Fruit fly (Drosophila melanogaster): Measurements from ENCODE around the gene NHP2.

Gene NHP2

dm6 chr3L:14781082-14781862, 20.7 kb downstream of the NHP2 start (continued):
- TF ChIP-seq grau (tag; optimal IDR thresholded peaks at IDR 0.05): peak; percentile 65
- TF ChIP-seq sob (GFP tag; IDR thresholded peaks at IDR 0.05): peak; percentile 38; the same call in 1 of the 2 replicates
- peak; percentile 62 for TF ChIP-seq CG18619 (GFP tag; optimal IDR thresholded peaks at IDR 0.05)
- TF ChIP-seq CG3995 (GFP tag; optimal IDR thresholded peaks at IDR 0.05): no peak
- no peak for TF ChIP-seq ab (GFP tag; optimal IDR thresholded peaks at IDR 0.05)
- TF ChIP-seq CG42726 (GFP tag; IDR thresholded peaks at IDR 0.05; ENCODE audit: partially characterized antibody): no peak
- TF ChIP-seq pho (GFP tag; optimal IDR thresholded peaks at IDR 0.05): peak; percentile 73
- no peak for TF ChIP-seq CG43689 (GFP tag; IDR thresholded peaks at IDR 0.05)
- TF ChIP-seq CG8944 (GFP tag; optimal IDR thresholded peaks at IDR 0.05): peak; percentile 4
- no peak for TF ChIP-seq vfl (GFP tag; optimal IDR thresholded peaks at IDR 0.05)
- TF ChIP-seq phol (tag; optimal IDR thresholded peaks at IDR 0.05): peak; percentile 81
- 0 out of 2 replicates have a peak, but pooled peaks have one; percentile 37 for TF ChIP-seq wor (GFP tag; IDR thresholded peaks at IDR 0.05)
- TF ChIP-seq Mrtf (GFP tag; IDR thresholded peaks at IDR 0.05): 0 out of 3 replicates have a peak, but pooled peaks have one; percentile 23
- TF ChIP-seq MTF-1 (GFP tag; optimal IDR thresholded peaks at IDR 0.05; ENCODE audit: borderline replicate concordance): peak; percentile 55
- TF ChIP-seq CG10209 (GFP tag; optimal IDR thresholded peaks at IDR 0.05): peak; percentile 76
- TF ChIP-seq CG17359 (tag; optimal IDR thresholded peaks at IDR 0.05): peak; percentile 69
- TF ChIP-seq nerfin-1 (tag; optimal IDR thresholded peaks at IDR 0.05): peak; percentile 88
- peak; percentile 80 for TF ChIP-seq CG9876 (GFP tag; optimal IDR thresholded peaks at IDR 0.05)
- TF ChIP-seq ato (GFP tag; IDR thresholded peaks at IDR 0.05; ENCODE audit: partially characterized antibody): no peak
- TF ChIP-seq D19A (tag; optimal IDR thresholded peaks at IDR 0.05): peak; percentile 60
- no peak for TF ChIP-seq mld (GFP tag; IDR thresholded peaks at IDR 0.05; ENCODE audit: partially characterized antibody)
- TF ChIP-seq slp2 (GFP tag; optimal IDR thresholded peaks at IDR 0.05): no peak
- TF ChIP-seq tgo (GFP tag; IDR thresholded peaks at IDR 0.05): peak; percentile 26; the same call in 2 of the 3 replicates
- peak; percentile 61 for TF ChIP-seq nau (GFP tag; optimal IDR thresholded peaks at IDR 0.05)
- TF ChIP-seq CG32767 (GFP tag; IDR thresholded peaks at IDR 0.05): peak; percentile 76
- peak; percentile 61 for TF ChIP-seq kah (GFP tag; optimal IDR thresholded peaks at IDR 0.05)
- TF ChIP-seq cad (GFP tag; optimal IDR thresholded peaks at IDR 0.05): no peak
- peak; percentile 99 for TF ChIP-seq crol (GFP tag; IDR thresholded peaks at IDR 0.05)
- peak; percentile 52; the same call in 1 of the 3 replicates for TF ChIP-seq ken (GFP tag; IDR thresholded peaks at IDR 0.05)
- TF ChIP-seq bcd (GFP tag; optimal IDR thresholded peaks at IDR 0.05): peak; percentile 55
- peak; percentile 65 for TF ChIP-seq HHEX (GFP tag; optimal IDR thresholded peaks at IDR 0.05)
- no peak for TF ChIP-seq Doc2 (GFP tag; IDR thresholded peaks at IDR 0.05)
- 0 out of 2 replicates have a peak, but pooled peaks have one; percentile 13 for TF ChIP-seq CG9932 (GFP tag; IDR thresholded peaks at IDR 0.05)
- peak; percentile 58 for TF ChIP-seq CG6689 (GFP tag; IDR thresholded peaks at IDR 0.05)
- no peak for TF ChIP-seq dimm (GFP tag; IDR thresholded peaks at IDR 0.05)
- TF ChIP-seq tup (GFP tag; optimal IDR thresholded peaks at IDR 0.05): no peak
- TF ChIP-seq CG12236 (GFP tag; optimal IDR thresholded peaks at IDR 0.05): peak; percentile 20
- TF ChIP-seq trem (tag; optimal IDR thresholded peaks at IDR 0.05): peak; percentile 42
- TF ChIP-seq Atf3 (GFP tag; optimal IDR thresholded peaks at IDR 0.05): peak; percentile 28
- no peak for TF ChIP-seq Dp (GFP tag; optimal IDR thresholded peaks at IDR 0.05)
- no peak for TF ChIP-seq tna (GFP tag; IDR thresholded peaks at IDR 0.05; ENCODE audit: partially characterized antibody)
- peak; percentile 82 for TF ChIP-seq CG10543 (GFP tag; optimal IDR thresholded peaks at IDR 0.05)
- TF ChIP-seq CG4820 (GFP tag; optimal IDR thresholded peaks at IDR 0.05): peak; percentile 61
- TF ChIP-seq nom (GFP tag; optimal IDR thresholded peaks at IDR 0.05): peak; percentile 96
- TF ChIP-seq al (GFP tag; IDR thresholded peaks at IDR 0.05): no peak; the same call in 1 of the 2 replicates
- TF ChIP-seq usp (GFP tag; optimal IDR thresholded peaks at IDR 0.05): no peak
- TF ChIP-seq CG10654 (GFP tag; optimal IDR thresholded peaks at IDR 0.05): peak; percentile 2
- peak; percentile 53; the same call in 1 of the 2 replicates for TF ChIP-seq ara (GFP tag; IDR thresholded peaks at IDR 0.05)
- TF ChIP-seq Hr39 (optimal IDR thresholded peaks at IDR 0.05): no peak

Data from whole organism, embryonic.